Comparison of ENCODE assay signal across 1 worm cellular context in genomic region chrIII:1243199-1243598, ce11.
TF ChIP-seq lines count a peak whose summit lies in the region.

Gene fbxa-63, plus strand, starts transcription at chrIII:1243508.

TF ChIP-seq in whole organism, L1 larva, 84 proteins besides CTCF, POLR2A, EP300 and RAD21 (continued from another document):
- TF ChIP-seq nhr-47 (tag; optimal IDR thresholded peaks at IDR 0.05; lab: Kevin White, UChicago) = peak; percentile 37
- TF ChIP-seq mef-2 (tag; optimal IDR thresholded peaks at IDR 0.05; lab: Kevin White, UChicago) = no peak
- TF ChIP-seq nhr-19 (GFP tag; conservative IDR thresholded peaks at IDR 0.05; lab: Robert Waterston, UW) = no peak
TF ChIP-seq in whole organism, L1 larva: peak in this region for 17.
